Fruit fly (Drosophila melanogaster) whole organism, embryonic: ENCODE results near the gene CG15930.
A peak's percentile ranks its signal among the peaks of the same experiment; 100 is the strongest.

ENCODE experiments used
- Antp ChIP-seq: fragments of 200-800 bp; sonication (Bioruptor generic); optimal IDR thresholded peaks from 3 replicates; lab custom pipeline; 2016; ENCODE audit warnings: missing biosample characterization, missing genetic modification characterization
- Asciz ChIP-seq: fragments of 200-800 bp; sonication (Bioruptor generic); optimal IDR thresholded peaks from 2 replicates; lab custom pipeline; 2017; ENCODE audit warnings: missing biosample characterization, mild to moderate bottlenecking, missing genetic modification characterization, missing genetic modification reagents
- C15 ChIP-seq: fragments of 200-800 bp; sonication (Bioruptor generic); IDR thresholded peaks from 3 replicates; pipeline ENCODE4 v1.3.6; 2022; ENCODE audit warnings: missing biosample characterization, missing genetic modification characterization
- CG10654 ChIP-seq: fragments of 200-800 bp; sonication (Bioruptor generic); optimal IDR thresholded peaks from 2 replicates; lab custom pipeline; 2016; ENCODE audit warnings: missing biosample characterization, missing genetic modification characterization
- CG11456 ChIP-seq: fragments of 200-800 bp; sonication (Bioruptor generic); IDR thresholded peaks from 3 replicates; pipeline ENCODE4 v1.3.6; 2022; ENCODE audit warnings: missing biosample characterization, missing genetic modification characterization
- CG12155 ChIP-seq: fragments of 200-800 bp; sonication (Bioruptor generic); optimal IDR thresholded peaks from 3 replicates; lab custom pipeline; 2016; ENCODE audit warnings: missing biosample characterization, missing genetic modification characterization
- CG13424 ChIP-seq: fragments of 200-800 bp; sonication (Bioruptor generic); optimal IDR thresholded peaks from 2 replicates; lab custom pipeline; 2019; ENCODE audit warnings: missing biosample characterization, mild to moderate bottlenecking, missing genetic modification characterization, moderate library complexity
- CG13775 ChIP-seq: fragments of 200-800 bp; sonication (Bioruptor generic); optimal IDR thresholded peaks from 3 replicates; lab custom pipeline; 2017; ENCODE audit warnings: missing biosample characterization, mild to moderate bottlenecking, missing genetic modification characterization
- CG14441 ChIP-seq: fragments of 200-800 bp; sonication (Bioruptor generic); IDR thresholded peaks from 2 replicates; pipeline ENCODE4 v1.3.6; 2022; ENCODE audit warnings: missing biosample characterization, missing genetic modification characterization
- CG15601 ChIP-seq: fragments of 200-800 bp; sonication (Bioruptor generic); optimal IDR thresholded peaks from 3 replicates; lab custom pipeline; 2019; ENCODE audit warnings: missing biosample characterization, mild to moderate bottlenecking, missing genetic modification characterization, moderate library complexity
- CG17186 ChIP-seq: fragments of 200-800 bp; sonication (Bioruptor generic); optimal IDR thresholded peaks from 3 replicates; lab custom pipeline; 2017; ENCODE audit warnings: missing biosample characterization, missing genetic modification reagents, missing genetic modification characterization
- CG1792 ChIP-seq: fragments of 200-800 bp; sonication (Bioruptor generic); optimal IDR thresholded peaks from 2 replicates; lab custom pipeline; 2016; ENCODE audit warnings: missing biosample characterization, missing genetic modification characterization
- CG18764 ChIP-seq: fragments of 200-800 bp; sonication (Bioruptor generic); optimal IDR thresholded peaks from 3 replicates; lab custom pipeline; 2016; ENCODE audit warnings: missing biosample characterization, missing genetic modification characterization
- CG2116 ChIP-seq: fragments of 200-800 bp; sonication (Bioruptor generic); optimal IDR thresholded peaks from 3 replicates; lab custom pipeline; 2018; ENCODE audit warnings: missing biosample characterization, mild to moderate bottlenecking, missing genetic modification characterization
- CG32532 ChIP-seq: fragments of 200-800 bp; sonication (Bioruptor generic); IDR thresholded peaks from 2 replicates; pipeline ENCODE4 v1.3.6; 2022; ENCODE audit warnings: missing biosample characterization, missing genetic modification characterization
- CG34376 ChIP-seq: fragments of 200-800 bp; sonication (Bioruptor generic); optimal IDR thresholded peaks from 2 replicates; lab custom pipeline; 2018; ENCODE audit warnings: missing biosample characterization, mild to moderate bottlenecking, missing genetic modification characterization
- CG34422 ChIP-seq: fragments of 200-800 bp; sonication (Bioruptor generic); IDR thresholded peaks from 3 replicates; pipeline ENCODE4 v1.3.6; 2022; ENCODE audit warnings: missing biosample characterization, missing genetic modification characterization
- CG4617 ChIP-seq: fragments of 200-800 bp; sonication (Bioruptor generic); optimal IDR thresholded peaks from 3 replicates; lab custom pipeline; 2016; ENCODE audit warnings: missing biosample characterization, missing genetic modification characterization, borderline replicate concordance
- CG4730 ChIP-seq: fragments of 200-800 bp; sonication (Bioruptor generic); IDR thresholded peaks from 2 replicates; pipeline ENCODE4 v1.3.6; 2022; ENCODE audit warnings: missing biosample characterization, missing genetic modification characterization
- CG6765 ChIP-seq: fragments of 200-800 bp; sonication (Bioruptor generic); optimal IDR thresholded peaks from 3 replicates; lab custom pipeline; 2017; ENCODE audit warnings: missing biosample characterization, mild to moderate bottlenecking, missing genetic modification characterization
- CG9609 ChIP-seq: fragments of 200-800 bp; sonication (Bioruptor generic); optimal IDR thresholded peaks from 3 replicates; lab custom pipeline; 2016; ENCODE audit warnings: missing biosample characterization, missing genetic modification characterization
- CG9727 ChIP-seq: fragments of 200-800 bp; sonication (Bioruptor generic); optimal IDR thresholded peaks from 3 replicates; lab custom pipeline; 2017; ENCODE audit warnings: missing biosample characterization, mild to moderate bottlenecking, missing genetic modification characterization
- CG9876 ChIP-seq: fragments of 200-800 bp; sonication (Bioruptor generic); optimal IDR thresholded peaks from 2 replicates; lab custom pipeline; 2016; ENCODE audit warnings: missing biosample characterization, missing genetic modification characterization
- CHES-1-like ChIP-seq: fragments of 200-800 bp; sonication (Bioruptor generic); optimal IDR thresholded peaks from 2 replicates; lab custom pipeline; 2016; ENCODE audit warnings: missing biosample characterization, missing genetic modification characterization
- Dfd ChIP-seq, 2 experiments: fragments of >200 bp; optimal IDR thresholded peaks; 2 replicates each; lab custom pipeline; 2017; ENCODE audit warnings: missing biosample characterization in 2 of 2, missing genetic modification characterization in 2 of 2
- Fer2 ChIP-seq: fragments of 200-800 bp; sonication (Bioruptor generic); optimal IDR thresholded peaks from 2 replicates; lab custom pipeline; 2018; ENCODE audit warnings: missing biosample characterization, mild to moderate bottlenecking, missing genetic modification characterization, moderate library complexity
- HLH4C ChIP-seq: fragments of 200-800 bp; sonication (Bioruptor generic); IDR thresholded peaks from 3 replicates; pipeline ENCODE4 v1.3.6; 2022; ENCODE audit warnings: missing biosample characterization, missing genetic modification characterization; ENCODE audit not compliant: partially characterized antibody
- HmgZ ChIP-seq: fragments of 200-800 bp; sonication (Bioruptor generic); optimal IDR thresholded peaks from 2 replicates; lab custom pipeline; 2018; ENCODE audit warnings: missing biosample characterization, mild to moderate bottlenecking, missing genetic modification characterization
- Hsf ChIP-seq: fragments of 200-800 bp; sonication (Bioruptor generic); optimal IDR thresholded peaks from 3 replicates; lab custom pipeline; 2016; ENCODE audit warnings: missing biosample characterization, missing genetic modification characterization
- Kr ChIP-seq: fragments of 200-800 bp; sonication (Bioruptor generic); optimal IDR thresholded peaks from 2 replicates; lab custom pipeline; 2017; ENCODE audit warnings: missing biosample characterization, mild to moderate bottlenecking, missing genetic modification characterization
- MBD-R2 ChIP-seq: fragments of 200-800 bp; sonication (Bioruptor generic); IDR thresholded peaks from 2 replicates; pipeline ENCODE4 v1.3.6; 2022; ENCODE audit warnings: missing biosample characterization, missing genetic modification characterization
- MESR4 ChIP-seq: fragments of 200-800 bp; sonication (Bioruptor generic); optimal IDR thresholded peaks from 2 replicates; lab custom pipeline; 2018; ENCODE audit warnings: missing biosample characterization, mild to moderate bottlenecking, missing genetic modification characterization, moderate library complexity
- Mrtf ChIP-seq: fragments of 200-800 bp; sonication (Bioruptor generic); IDR thresholded peaks from 3 replicates; pipeline ENCODE4 v1.3.6; 2022; ENCODE audit warnings: missing biosample characterization, missing genetic modification characterization
- Oli ChIP-seq: fragments of 200-800 bp; sonication (Bioruptor generic); optimal IDR thresholded peaks from 2 replicates; lab custom pipeline; 2018; ENCODE audit warnings: missing biosample characterization, mild to moderate bottlenecking, missing genetic modification characterization, moderate library complexity
- Spps ChIP-seq: fragments of 200-800 bp; sonication (Bioruptor generic); optimal IDR thresholded peaks from 2 replicates; lab custom pipeline; 2018; ENCODE audit warnings: missing biosample characterization, mild to moderate bottlenecking, missing genetic modification characterization
- chif ChIP-seq, 2 experiments: fragments of 200-800 bp; sonication (Bioruptor generic); optimal IDR thresholded peaks; 3 replicates each; lab custom pipeline; 2016; ENCODE audit warnings: missing biosample characterization in 2 of 2, missing genetic modification characterization in 2 of 2
- chn ChIP-seq: fragments of 200-800 bp; sonication (Bioruptor generic); optimal IDR thresholded peaks from 2 replicates; lab custom pipeline; 2016; ENCODE audit warnings: missing biosample characterization, missing genetic modification characterization
- da ChIP-seq: fragments of 200-800 bp; sonication (Bioruptor generic); optimal IDR thresholded peaks from 2 replicates; lab custom pipeline; 2016; ENCODE audit warnings: missing biosample characterization, missing genetic modification characterization
- fu2 ChIP-seq: fragments of 200-800 bp; sonication (Bioruptor generic); optimal IDR thresholded peaks from 2 replicates; lab custom pipeline; 2016; ENCODE audit warnings: missing biosample characterization, missing genetic modification characterization
- gro ChIP-seq: fragments of 200-800 bp; sonication (Bioruptor generic); optimal IDR thresholded peaks from 2 replicates; lab custom pipeline; 2016; ENCODE audit warnings: missing biosample characterization, missing genetic modification characterization
- gsb ChIP-seq: fragments of 200-800 bp; sonication (Bioruptor generic); IDR thresholded peaks from 2 replicates; pipeline ENCODE4 v1.3.6; 2022; ENCODE audit warnings: missing biosample characterization, missing genetic modification characterization
- hb ChIP-seq: fragments of 200-800 bp; sonication (Bioruptor generic); IDR thresholded peaks from 3 replicates; pipeline ENCODE4 v1.3.6; 2022; ENCODE audit warnings: missing biosample characterization, missing genetic modification characterization; ENCODE audit not compliant: partially characterized antibody
- her ChIP-seq: fragments of 200-800 bp; sonication (Bioruptor generic); optimal IDR thresholded peaks from 2 replicates; lab custom pipeline; 2016; ENCODE audit warnings: missing biosample characterization, missing genetic modification characterization
- klu ChIP-seq: fragments of 200-800 bp; sonication (Bioruptor generic); IDR thresholded peaks from 2 replicates; pipeline ENCODE4 v1.3.6; 2022; ENCODE audit warnings: missing biosample characterization, missing genetic modification characterization
- lab ChIP-seq: fragments of 200-800 bp; sonication (Bioruptor generic); optimal IDR thresholded peaks from 3 replicates; lab custom pipeline; 2017; ENCODE audit warnings: missing biosample characterization, missing genetic modification characterization, mild to moderate bottlenecking, moderate library complexity, missing genetic modification reagents
- lov ChIP-seq, 2 experiments: fragments of 200-800 bp in 1 of 2; fragments of >200 bp in 1 of 2; sonication (Bioruptor generic) in 1 of 2; IDR thresholded peaks in 1 of 2; optimal IDR thresholded peaks in 1 of 2; 2 replicates in 1 of 2; 3 replicates in 1 of 2; pipeline versions ENCODE4 v1.3.6 to Lab custom; 2017 to 2022; ENCODE audit warnings: missing biosample characterization in 1 of 2, missing genetic modification characterization in 1 of 2
- org-1 ChIP-seq: fragments of 200-800 bp; sonication (Bioruptor generic); optimal IDR thresholded peaks from 2 replicates; lab custom pipeline; 2017; ENCODE audit warnings: missing biosample characterization, missing genetic modification characterization
- pzg ChIP-seq: fragments of 200-800 bp; sonication (Bioruptor generic); optimal IDR thresholded peaks from 3 replicates; lab custom pipeline; 2018; ENCODE audit warnings: missing biosample characterization, mild to moderate bottlenecking, missing genetic modification characterization, moderate library complexity
- seq ChIP-seq: fragments of 200-800 bp; sonication (Bioruptor generic); IDR thresholded peaks from 2 replicates; pipeline ENCODE4 v1.3.6; 2022; ENCODE audit warnings: missing biosample characterization, missing genetic modification characterization
- yki ChIP-seq: fragments of >200 bp; optimal IDR thresholded peaks from 3 replicates; lab custom pipeline; 2018

The CG15930 gene

dm6 chrX:5322459-5322883 lies 5.4 kb upstream of the CG15930 start, which contains the start of gene Rnp4F (continued):
- TF ChIP-seq gro (GFP tag; lab: Kevin White, UChicago) (peak; percentile 72), CG18764 (GFP tag; lab: Kevin White, UChicago) (peak; percentile 38), gsb (GFP tag; lab: Robert Waterston, UW) (0 out of 2 replicates have a peak, but pooled peaks have one; percentile 25), Hsf (GFP tag; lab: Kevin White, UChicago) (peak; percentile 69), CG2116 (GFP tag; lab: Kevin White, UChicago) (peak; percentile 52), klu (GFP tag; lab: Robert Waterston, UW) (peak; percentile 39; the same call in 1 of the 2 replicates), Mrtf (peak; percentile 57; the same call in 2 of the 3 replicates), CG9876 (peak; percentile 72), Fer2 (tag; lab: Kevin White, UChicago) (peak; percentile 16), Kr (GFP tag; lab: Kevin White, UChicago) (no peak), pzg (GFP tag; lab: Kevin White, UChicago) (peak; percentile 82), CG1792 (peak; percentile 45), yki (lab: Kevin White, UChicago) (no peak), Asciz (GFP tag; lab: Kevin White, UChicago) (no peak), CG15601 (tag; lab: Kevin White, UChicago) (no peak), chn (GFP tag; lab: Kevin White, UChicago) (peak; percentile 61), CG32532 (GFP tag; lab: Robert Waterston, UW) (peak; percentile 72), CG4730 (GFP tag; lab: Robert Waterston, UW) (peak; percentile 42; the same call in 1 of the 2 replicates), fu2 (GFP tag; lab: Kevin White, UChicago) (peak; percentile 79), CG4617 (GFP tag; lab: Kevin White, UChicago) (peak; percentile 72), lab (no peak), CG9727 (GFP tag; lab: Kevin White, UChicago) (peak; percentile 64), lov (optimal IDR thresholded peaks at IDR 0.05; lab: Kevin White, UChicago) (no peak), lov (GFP tag; IDR thresholded peaks at IDR 0.05; lab: Robert Waterston, UW) (peak; percentile 66; the same call in 1 of the 3 replicates), Oli (tag; lab: Kevin White, UChicago) (no peak), org-1 (GFP tag; lab: Kevin White, UChicago) (no peak), CG9609 (peak; percentile 72), HmgZ (tag; lab: Kevin White, UChicago) (peak; percentile 73), CG6765 (no peak), seq (GFP tag; lab: Robert Waterston, UW) (no peak), da (GFP tag; lab: Kevin White, UChicago) (no peak), Antp (GFP tag; lab: Kevin White, UChicago) (peak; percentile 78), CG34422 (GFP tag; lab: Robert Waterston, UW) (peak; percentile 84), her (GFP tag; lab: Kevin White, UChicago) (peak; percentile 70), CG13424 (tag; lab: Kevin White, UChicago) (peak; percentile 55), MBD-R2 (GFP tag; lab: Robert Waterston, UW) (peak; percentile 85), Spps (tag; lab: Kevin White, UChicago) (no peak), CG13775 (GFP tag; lab: Kevin White, UChicago) (peak; percentile 73), CG14441 (peak; percentile 66), CG11456 (GFP tag; lab: Robert Waterston, UW) (peak; percentile 80; the same call in 2 of the 3 replicates), HLH4C (GFP tag; lab: Robert Waterston, UW) (peak; percentile 71), CG12155 (peak; percentile 67), CG17186 (GFP tag; lab: Kevin White, UChicago) (peak; percentile 86), MESR4 (GFP tag; lab: Kevin White, UChicago) (peak; percentile 24), CHES-1-like (GFP tag; lab: Kevin White, UChicago) (peak; percentile 81), Dfd (GFP tag; optimal IDR thresholded peaks at IDR 0.05; lab: Kevin White, UChicago) (peak in 1 of 2 experiments; percentile 15), hb (GFP tag; lab: Robert Waterston, UW) (peak; percentile 60; the same call in 2 of the 3 replicates), chif (GFP tag; optimal IDR thresholded peaks at IDR 0.05; lab: Kevin White, UChicago) (peak; percentile 17 to 64), CG34376 (GFP tag; lab: Kevin White, UChicago) (peak; percentile 56), C15 (GFP tag; lab: Robert Waterston, UW) (0 out of 3 replicates have a peak, but pooled peaks have one; percentile 12), CG10654 (GFP tag; lab: Kevin White, UChicago) (peak; percentile 51)
